Fruit fly (Drosophila melanogaster) whole organism, embryonic: Measurements from ENCODE around the gene RabX4.

Experiments
- Asciz ChIP-seq: fragments of 200-800 bp; sonication (Bioruptor generic); optimal IDR thresholded peaks from 2 replicates; lab custom pipeline; 2017; ENCODE audit warnings: missing biosample characterization, mild to moderate bottlenecking, missing genetic modification characterization, missing genetic modification reagents
- Atf6 ChIP-seq: fragments of 200-800 bp; sonication (Bioruptor generic); IDR thresholded peaks from 2 replicates; pipeline ENCODE4 v1.3.6; 2022; ENCODE audit warnings: missing biosample characterization, missing genetic modification characterization
- Bteb2 ChIP-seq: fragments of 200-800 bp; sonication (Bioruptor generic); optimal IDR thresholded peaks from 2 replicates; lab custom pipeline; 2016; ENCODE audit warnings: missing biosample characterization, missing genetic modification characterization
- CG10321 ChIP-seq: fragments of 200-800 bp; sonication (Bioruptor generic); IDR thresholded peaks from 2 replicates; pipeline ENCODE4 v1.3.6; 2022; ENCODE audit warnings: missing biosample characterization, missing genetic modification characterization
- CG11085 ChIP-seq: fragments of 200-800 bp; sonication (Bioruptor generic); IDR thresholded peaks from 2 replicates; pipeline ENCODE4 v1.3.6; 2022; ENCODE audit warnings: missing biosample characterization, missing genetic modification characterization
- CG13296 ChIP-seq: fragments of 200-800 bp; sonication (Bioruptor generic); optimal IDR thresholded peaks from 3 replicates; lab custom pipeline; 2018; ENCODE audit warnings: missing biosample characterization, mild to moderate bottlenecking, missing genetic modification characterization
- CG16815 ChIP-seq: fragments of 200-800 bp; sonication (Bioruptor generic); optimal IDR thresholded peaks from 3 replicates; lab custom pipeline; 2017; ENCODE audit warnings: missing biosample characterization, mild to moderate bottlenecking, missing genetic modification characterization
- CG17186 ChIP-seq: fragments of 200-800 bp; sonication (Bioruptor generic); optimal IDR thresholded peaks from 3 replicates; lab custom pipeline; 2017; ENCODE audit warnings: missing biosample characterization, missing genetic modification reagents, missing genetic modification characterization
- CG17385 ChIP-seq: fragments of 200-800 bp; sonication (Bioruptor generic); optimal IDR thresholded peaks from 3 replicates; lab custom pipeline; 2018; ENCODE audit warnings: missing biosample characterization, mild to moderate bottlenecking, missing genetic modification characterization
- CG17612 ChIP-seq: fragments of 200-800 bp; sonication (Bioruptor generic); IDR thresholded peaks from 2 replicates; pipeline ENCODE4 v1.3.6; 2022; ENCODE audit warnings: missing biosample characterization, missing genetic modification characterization
- CG2889 ChIP-seq: fragments of 200-800 bp; sonication (Bioruptor generic); IDR thresholded peaks from 3 replicates; pipeline ENCODE4 v1.3.6; 2022; ENCODE audit warnings: missing biosample characterization, missing genetic modification characterization
- CG3281 ChIP-seq: fragments of 200-800 bp; sonication (Bioruptor generic); optimal IDR thresholded peaks from 3 replicates; lab custom pipeline; 2017; ENCODE audit warnings: missing biosample characterization, mild to moderate bottlenecking, missing genetic modification characterization
- CG33213 ChIP-seq: fragments of 200-800 bp; sonication (Bioruptor generic); optimal IDR thresholded peaks from 3 replicates; lab custom pipeline; 2016; ENCODE audit warnings: missing biosample characterization, missing genetic modification characterization
- CG3838 ChIP-seq: fragments of 200-800 bp; sonication (Bioruptor generic); optimal IDR thresholded peaks from 3 replicates; lab custom pipeline; 2016; ENCODE audit warnings: missing biosample characterization, missing genetic modification characterization
- CG42726 ChIP-seq: fragments of 200-800 bp; sonication (Bioruptor generic); IDR thresholded peaks from 2 replicates; pipeline ENCODE4 v1.3.6; 2022; ENCODE audit warnings: missing biosample characterization, missing genetic modification characterization; ENCODE audit not compliant: partially characterized antibody
- CG4404 ChIP-seq: fragments of 200-800 bp; sonication (Bioruptor generic); IDR thresholded peaks from 2 replicates; pipeline ENCODE4 v1.3.6; 2022; ENCODE audit warnings: missing biosample characterization, missing genetic modification characterization
- CG6654 ChIP-seq: fragments of 200-800 bp; sonication (Bioruptor generic); optimal IDR thresholded peaks from 2 replicates; lab custom pipeline; 2017; ENCODE audit warnings: missing biosample characterization, mild to moderate bottlenecking, missing genetic modification characterization
- CG8924 ChIP-seq: fragments of 200-800 bp; optimal IDR thresholded peaks from 3 replicates; lab custom pipeline; 2019; ENCODE audit warnings: missing biosample characterization, mild to moderate bottlenecking, missing genetic modification characterization, moderate library complexity
- Dip3 ChIP-seq: fragments of 200-800 bp; sonication (Bioruptor generic); optimal IDR thresholded peaks from 3 replicates; lab custom pipeline; 2016; ENCODE audit warnings: missing biosample characterization, missing genetic modification characterization
- H2.0 ChIP-seq: fragments of 200-800 bp; sonication (Bioruptor generic); IDR thresholded peaks from 2 replicates; pipeline ENCODE4 v1.3.6; 2022; ENCODE audit warnings: missing biosample characterization, missing genetic modification characterization
- HmgD ChIP-seq: fragments of 200-800 bp; sonication (Bioruptor generic); optimal IDR thresholded peaks from 3 replicates; lab custom pipeline; 2016; ENCODE audit warnings: missing biosample characterization, missing genetic modification characterization
- HmgZ ChIP-seq: fragments of 200-800 bp; sonication (Bioruptor generic); optimal IDR thresholded peaks from 2 replicates; lab custom pipeline; 2018; ENCODE audit warnings: missing biosample characterization, mild to moderate bottlenecking, missing genetic modification characterization
- Hr51 ChIP-seq, 2 experiments: fragments of 200-800 bp; sonication (Bioruptor generic); optimal IDR thresholded peaks; 2 replicates in 1 of 2; 3 replicates in 1 of 2; lab custom pipeline; 2016 to 2018; ENCODE audit warnings: missing biosample characterization in 2 of 2, missing genetic modification characterization in 2 of 2, mild to moderate bottlenecking in 1 of 2, moderate library complexity in 1 of 2
- Kr ChIP-seq: fragments of 200-800 bp; sonication (Bioruptor generic); optimal IDR thresholded peaks from 2 replicates; lab custom pipeline; 2017; ENCODE audit warnings: missing biosample characterization, mild to moderate bottlenecking, missing genetic modification characterization
- Myb ChIP-seq: fragments of 200-800 bp; sonication (Bioruptor generic); optimal IDR thresholded peaks from 2 replicates; lab custom pipeline; 2016; ENCODE audit warnings: missing biosample characterization, missing genetic modification characterization
- NFAT ChIP-seq: fragments of 200-800 bp; sonication (Bioruptor generic); IDR thresholded peaks from 2 replicates; pipeline ENCODE4 v1.3.6; 2022; ENCODE audit warnings: missing biosample characterization, missing genetic modification characterization
- PHDP ChIP-seq: fragments of 200-800 bp; sonication (Bioruptor generic); optimal IDR thresholded peaks from 3 replicates; lab custom pipeline; 2018; ENCODE audit warnings: missing biosample characterization, mild to moderate bottlenecking, missing genetic modification characterization, moderate library complexity
- Sin3A ChIP-seq: fragments of >200 bp; optimal IDR thresholded peaks from 2 replicates; lab custom pipeline; 2018
- Stat92E ChIP-seq, 3 experiments: fragments of >200 bp in 2 of 3; fragments of 200-800 bp in 1 of 3; sonication (Bioruptor generic) in 1 of 3; optimal IDR thresholded peaks; 2 replicates each; lab custom pipeline; 2017 to 2019; ENCODE audit warnings: missing biosample characterization in 3 of 3, missing genetic modification characterization in 3 of 3, mild to moderate bottlenecking in 1 of 3, moderate library complexity in 1 of 3
- Taf1 ChIP-seq: fragments of 200-800 bp; sonication (Bioruptor generic); IDR thresholded peaks from 2 replicates; pipeline ENCODE4 v1.3.6; 2022; ENCODE audit warnings: missing biosample characterization, missing genetic modification characterization
- YL-1 ChIP-seq: fragments of 200-800 bp; sonication (Bioruptor generic); optimal IDR thresholded peaks from 3 replicates; lab custom pipeline; 2017; ENCODE audit warnings: missing biosample characterization, mild to moderate bottlenecking, missing genetic modification characterization
- ab ChIP-seq: fragments of 200-800 bp; sonication (Bioruptor generic); optimal IDR thresholded peaks from 2 replicates; lab custom pipeline; 2016; ENCODE audit warnings: missing biosample characterization, missing genetic modification characterization
- al ChIP-seq: fragments of 200-800 bp; sonication (Bioruptor generic); IDR thresholded peaks from 2 replicates; pipeline ENCODE4 v1.3.6; 2022; ENCODE audit warnings: missing biosample characterization, missing genetic modification characterization
- bcd ChIP-seq: fragments of 200-800 bp; sonication (Bioruptor generic); optimal IDR thresholded peaks from 2 replicates; lab custom pipeline; 2017; ENCODE audit warnings: missing biosample characterization, mild to moderate bottlenecking, missing genetic modification characterization
- corto ChIP-seq: fragments of 200-800 bp; sonication (Bioruptor generic); optimal IDR thresholded peaks from 2 replicates; lab custom pipeline; 2016; ENCODE audit warnings: missing biosample characterization, mild to moderate bottlenecking, missing genetic modification characterization, moderate library complexity
- dmrt11E ChIP-seq: fragments of 200-800 bp; sonication (Bioruptor generic); optimal IDR thresholded peaks from 3 replicates; lab custom pipeline; 2018; ENCODE audit warnings: missing biosample characterization, mild to moderate bottlenecking, missing genetic modification characterization, moderate library complexity
- emc ChIP-seq: fragments of 200-800 bp; sonication (Bioruptor generic); optimal IDR thresholded peaks from 2 replicates; lab custom pipeline; 2016; ENCODE audit warnings: missing biosample characterization, missing genetic modification characterization
- ewg ChIP-seq: fragments of 200-800 bp; sonication (Bioruptor generic); optimal IDR thresholded peaks from 3 replicates; lab custom pipeline; 2017; ENCODE audit warnings: mild to moderate bottlenecking, missing biosample characterization, missing genetic modification reagents, missing genetic modification characterization
- kah ChIP-seq: fragments of 200-800 bp; sonication (Bioruptor generic); optimal IDR thresholded peaks from 2 replicates; lab custom pipeline; 2018; ENCODE audit warnings: missing biosample characterization, mild to moderate bottlenecking, missing genetic modification characterization
- kni ChIP-seq: fragments of 200-800 bp; sonication (Bioruptor generic); optimal IDR thresholded peaks from 3 replicates; lab custom pipeline; 2017; ENCODE audit warnings: mild to moderate bottlenecking, missing biosample characterization, missing genetic modification reagents, missing genetic modification characterization
- mam ChIP-seq: fragments of 200-800 bp; sonication (Bioruptor generic); optimal IDR thresholded peaks from 3 replicates; lab custom pipeline; 2016; ENCODE audit warnings: missing biosample characterization, missing genetic modification characterization
- mld ChIP-seq: fragments of 200-800 bp; sonication (Bioruptor generic); IDR thresholded peaks from 3 replicates; pipeline ENCODE4 v1.3.6; 2022; ENCODE audit warnings: missing biosample characterization, missing genetic modification characterization; ENCODE audit not compliant: partially characterized antibody
- sc ChIP-seq, 3 experiments: fragments of >200 bp in 2 of 3; fragments of 200-800 bp in 1 of 3; sonication (Bioruptor generic) in 1 of 3; optimal IDR thresholded peaks; 2 replicates in 2 of 3; 3 replicates in 1 of 3; lab custom pipeline; 2017; ENCODE audit warnings: mild to moderate bottlenecking in 1 of 3, missing biosample characterization in 1 of 3, missing genetic modification characterization in 1 of 3, missing genetic modification reagents in 1 of 3
- sisA ChIP-seq: fragments of 200-800 bp; sonication (Bioruptor generic); IDR thresholded peaks from 2 replicates; pipeline ENCODE4 v1.3.6; 2022; ENCODE audit warnings: missing biosample characterization, missing genetic modification characterization
- so ChIP-seq: fragments of 200-800 bp; sonication (Bioruptor generic); IDR thresholded peaks from 3 replicates; pipeline ENCODE4 v1.3.6; 2022; ENCODE audit warnings: missing biosample characterization, missing genetic modification characterization
- tx ChIP-seq: fragments of 200-800 bp; sonication (Bioruptor generic); optimal IDR thresholded peaks from 2 replicates; lab custom pipeline; 2016; ENCODE audit warnings: missing biosample characterization, missing genetic modification characterization
- vvl ChIP-seq: fragments of 200-800 bp; sonication (Bioruptor generic); IDR thresholded peaks from 2 replicates; pipeline ENCODE4 v1.3.6; 2022; ENCODE audit warnings: missing biosample characterization, missing genetic modification characterization
- z ChIP-seq: fragments of 200-800 bp; sonication (Bioruptor generic); IDR thresholded peaks from 3 replicates; pipeline ENCODE4 v1.3.6; 2022; ENCODE audit warnings: missing biosample characterization, missing genetic modification characterization
- zfh1 ChIP-seq: fragments of 200-800 bp; sonication (Bioruptor generic); IDR thresholded peaks from 3 replicates; pipeline ENCODE4 v1.3.6; 2022; ENCODE audit warnings: missing biosample characterization, missing genetic modification characterization

The RabX4 gene

dm6 chr3R:24813637-24814301 is 14.4 kb downstream of the RabX4 start, which contains the start of the genes lili and CG34150 (continued):
- peak; percentile 67 for TF ChIP-seq CG3838
- TF ChIP-seq al (GFP tag; lab: Robert Waterston, UW): peak; percentile 69
- 0 out of 2 replicates have a peak, but pooled peaks have one; percentile 25 for TF ChIP-seq H2.0
- no peak for TF ChIP-seq Kr (GFP tag; lab: Kevin White, UChicago)
- peak; percentile 7 for TF ChIP-seq CG16815
- TF ChIP-seq CG2889 (GFP tag; lab: Robert Waterston, UW): 0 out of 3 replicates have a peak, but pooled peaks have one; percentile 45
- TF ChIP-seq sc (optimal IDR thresholded peaks at IDR 0.05; lab: Kevin White, UChicago): no peak
- TF ChIP-seq sc (GFP tag; optimal IDR thresholded peaks at IDR 0.05; lab: Kevin White, UChicago): peak; percentile 36
- TF ChIP-seq dmrt11E (tag; lab: Kevin White, UChicago): peak; percentile 69
- TF ChIP-seq CG17186 (GFP tag; lab: Kevin White, UChicago): peak; percentile 19
- TF ChIP-seq z (GFP tag; lab: Robert Waterston, UW): no peak
- TF ChIP-seq HmgD: no peak
- peak; percentile 51 for TF ChIP-seq ewg (GFP tag; lab: Kevin White, UChicago)
- peak; percentile 63 for TF ChIP-seq HmgZ
- TF ChIP-seq Taf1 (GFP tag; lab: Robert Waterston, UW): peak; percentile 77
- peak; percentile 62 for TF ChIP-seq sisA (GFP tag; lab: Robert Waterston, UW)
- TF ChIP-seq CG6654 (GFP tag; lab: Kevin White, UChicago): no peak
- peak; percentile 79 for TF ChIP-seq YL-1 (GFP tag; lab: Kevin White, UChicago)
- peak; percentile 40; the same call in 1 of the 2 replicates for TF ChIP-seq CG4404 (GFP tag; lab: Robert Waterston, UW)
- 0 out of 2 replicates have a peak, but pooled peaks have one; percentile 36 for TF ChIP-seq CG17612 (GFP tag; lab: Robert Waterston, UW)
- peak; percentile 56; the same call in 1 of the 2 replicates for TF ChIP-seq CG42726 (GFP tag; lab: Robert Waterston, UW)
- peak; percentile 54 for TF ChIP-seq CG33213 (GFP tag; lab: Kevin White, UChicago)
- peak; percentile 53 for TF ChIP-seq bcd (GFP tag; lab: Kevin White, UChicago)
- peak; percentile 86 for TF ChIP-seq Bteb2 (GFP tag; lab: Kevin White, UChicago)
- TF ChIP-seq Sin3A (lab: Kevin White, UChicago): peak; percentile 43
- peak; percentile 77 for TF ChIP-seq PHDP
- TF ChIP-seq kah (GFP tag; lab: Kevin White, UChicago): no peak
- peak; percentile 54; the same call in 1 of the 2 replicates for TF ChIP-seq NFAT
- peak; percentile 74; the same call in 2 of the 3 replicates for TF ChIP-seq zfh1 (GFP tag; lab: Robert Waterston, UW)
- TF ChIP-seq vvl (GFP tag; lab: Robert Waterston, UW): peak; percentile 85
- peak; percentile 61 for TF ChIP-seq tx (GFP tag; lab: Kevin White, UChicago)
- TF ChIP-seq CG8924: peak; percentile 75
- TF ChIP-seq Stat92E (GFP tag; optimal IDR thresholded peaks at IDR 0.05; lab: Kevin White, UChicago): no peak
- TF ChIP-seq Dip3 (GFP tag; lab: Kevin White, UChicago): peak; percentile 65
- TF ChIP-seq CG11085 (GFP tag; lab: Robert Waterston, UW): peak; percentile 62
- peak; percentile 44 for TF ChIP-seq Myb (GFP tag; lab: Kevin White, UChicago)
- TF ChIP-seq Atf6 (GFP tag; lab: Robert Waterston, UW): peak; percentile 80; the same call in 1 of the 2 replicates
- TF ChIP-seq CG3281 (GFP tag; lab: Kevin White, UChicago): peak; percentile 67
- TF ChIP-seq Asciz (GFP tag; lab: Kevin White, UChicago): peak; percentile 55
- TF ChIP-seq CG13296 (GFP tag; lab: Kevin White, UChicago): peak; percentile 74
- peak; percentile 63 for TF ChIP-seq CG17385 (GFP tag; lab: Kevin White, UChicago)
- peak; percentile 64 to 75 for TF ChIP-seq Hr51 (GFP tag; optimal IDR thresholded peaks at IDR 0.05; lab: Kevin White, UChicago)
- no peak for TF ChIP-seq corto (GFP tag; lab: Kevin White, UChicago)
- TF ChIP-seq so (GFP tag; lab: Robert Waterston, UW): no peak
- TF ChIP-seq kni: peak; percentile 2
- TF ChIP-seq CG10321 (GFP tag; lab: Robert Waterston, UW): no peak
- TF ChIP-seq mam (GFP tag; lab: Kevin White, UChicago): peak; percentile 80
- no peak for TF ChIP-seq ab (GFP tag; lab: Kevin White, UChicago)
- no peak for TF ChIP-seq mld (GFP tag; lab: Robert Waterston, UW)
- peak; percentile 28 for TF ChIP-seq emc (GFP tag; lab: Kevin White, UChicago)
